Fruit fly (Drosophila melanogaster) whole organism, wandering third instar larva: Measurements from ENCODE around the gene CG43184.

Experiments
- CrebA ChIP-seq: fragments of 200-800 bp; sonication (Bioruptor generic); optimal IDR thresholded peaks from 2 replicates; lab custom pipeline; 2016; ENCODE audit warnings: missing biosample characterization, mild to moderate bottlenecking, missing genetic modification characterization, borderline replicate concordance
- Dfd ChIP-seq: fragments of >200 bp; optimal IDR thresholded peaks from 2 replicates; lab custom pipeline; 2017; ENCODE audit warnings: missing biosample characterization, missing genetic modification characterization
- Mio ChIP-seq: sonication (Bioruptor generic); optimal IDR thresholded peaks from 2 replicates; lab custom pipeline; 2016; ENCODE audit warnings: missing biosample characterization, missing genetic modification characterization
- Sp1 ChIP-seq: fragments of 200-800 bp; sonication (Bioruptor generic); optimal IDR thresholded peaks from 3 replicates; lab custom pipeline; 2019; ENCODE audit warnings: missing biosample characterization, mild to moderate bottlenecking, missing genetic modification characterization, moderate library complexity
- h ChIP-seq: fragments of 200-800 bp; sonication (Bioruptor generic); optimal IDR thresholded peaks from 3 replicates; lab custom pipeline; 2016; ENCODE audit warnings: missing biosample characterization, mild to moderate bottlenecking, missing genetic modification characterization
- lola ChIP-seq: fragments of >200 bp; optimal IDR thresholded peaks from 2 replicates; lab custom pipeline; 2017; ENCODE audit warnings: missing biosample characterization, missing genetic modification characterization
- psq ChIP-seq: fragments of 200-800 bp; sonication (Bioruptor generic); optimal IDR thresholded peaks from 3 replicates; lab custom pipeline; 2017; ENCODE audit warnings: missing biosample characterization, mild to moderate bottlenecking, missing genetic modification characterization, moderate library complexity
- woc ChIP-seq: sonication (Bioruptor generic); optimal IDR thresholded peaks from 2 replicates; lab custom pipeline; 2016; ENCODE audit warnings: missing biosample characterization, mild to moderate bottlenecking, missing genetic modification characterization

dm6 chr3L:13881555-13881954 is 44.0 kb downstream of the CG43184 start:
- no peak for TF ChIP-seq Sp1 (GFP tag; lab: Kevin White, UChicago)
- no peak for TF ChIP-seq CrebA (GFP tag; lab: Kevin White, UChicago)
- TF ChIP-seq psq (GFP tag; lab: Kevin White, UChicago), result no peak
- TF ChIP-seq Mio, result no peak
- no peak for TF ChIP-seq lola (GFP tag; lab: Kevin White, UChicago)
- TF ChIP-seq Dfd (GFP tag; lab: Kevin White, UChicago), result no peak
- no peak for TF ChIP-seq h (GFP tag; lab: Kevin White, UChicago)
- TF ChIP-seq woc (GFP tag; lab: Kevin White, UChicago), result no peak
